Fruit fly (Drosophila melanogaster) whole organism: Measurements from ENCODE around the gene Ing5.

Experiments
- Dll ChIP-seq: fragments of >200 bp; optimal IDR thresholded peaks from 2 replicates; lab custom pipeline; 2017
- pan ChIP-seq: fragments of >200 bp; optimal IDR thresholded peaks from 2 replicates; lab custom pipeline; 2017
- psq ChIP-seq: fragments of >200 bp; optimal IDR thresholded peaks from 2 replicates; lab custom pipeline; 2017
- usp ChIP-seq: fragments of >200 bp; optimal IDR thresholded peaks from 2 replicates; lab custom pipeline; 2017; ENCODE audit warnings: missing biosample characterization, missing genetic modification characterization, mixed read lengths

DNA sequence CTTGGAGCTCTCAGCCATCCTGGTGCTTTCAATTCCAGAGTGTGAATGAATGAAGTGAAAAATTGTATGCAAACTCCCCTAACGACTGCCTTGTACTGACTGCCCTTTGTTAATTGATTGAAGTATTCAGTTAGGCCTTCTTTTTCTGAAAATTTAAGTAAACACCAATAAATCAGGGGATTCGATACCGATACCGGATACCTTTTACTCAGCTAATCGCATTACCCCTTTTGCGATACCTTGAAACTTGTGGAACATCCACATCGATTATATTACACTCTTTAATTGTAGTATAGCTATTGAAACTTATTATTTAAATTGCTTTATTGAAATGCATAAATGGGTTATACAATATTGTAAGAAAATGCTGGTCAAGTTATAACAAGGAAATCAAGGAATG, 9.0 kb upstream of the Ing5 start, which contains the start of gene CG16957:
- TF ChIP-seq pan (lab: Kevin White, UChicago), result no peak
- TF ChIP-seq usp (GFP tag; lab: Kevin White, UChicago), result no peak
- no peak for TF ChIP-seq psq (lab: Kevin White, UChicago)
- TF ChIP-seq Dll, result no peak
